Worm (Caenorhabditis elegans): ENCODE results near the gene tyr-1.

ce11 chrIII:7919823-7920222 is 46.2 kb downstream of the tyr-1 start, which contains the start of gene C29E4.14:
- TF ChIP-seq flt-1 (GFP tag; IDR thresholded peaks at IDR 0.05) (no peak), ama-1 (optimal IDR thresholded peaks at IDR 0.05) (no peak), ceh-13 (GFP tag; optimal IDR thresholded peaks at IDR 0.05) (no peak), hmbx-1 (tag; optimal IDR thresholded peaks at IDR 0.05) (no peak), sea-1 (GFP tag; conservative IDR thresholded peaks at IDR 0.05) (no peak), hnd-1 (tag; optimal IDR thresholded peaks at IDR 0.05) (no peak), hmg-4 (GFP tag; optimal IDR thresholded peaks at IDR 0.05) (no peak), tra-4 (tag; optimal IDR thresholded peaks at IDR 0.05) (no peak), ets-7 (tag; optimal IDR thresholded peaks at IDR 0.05) (no peak), aly-1 (tag; optimal IDR thresholded peaks at IDR 0.05) (no peak)
